Fruit fly (Drosophila melanogaster): ENCODE results near the gene CG45067.

Gene CG45067

DNA sequence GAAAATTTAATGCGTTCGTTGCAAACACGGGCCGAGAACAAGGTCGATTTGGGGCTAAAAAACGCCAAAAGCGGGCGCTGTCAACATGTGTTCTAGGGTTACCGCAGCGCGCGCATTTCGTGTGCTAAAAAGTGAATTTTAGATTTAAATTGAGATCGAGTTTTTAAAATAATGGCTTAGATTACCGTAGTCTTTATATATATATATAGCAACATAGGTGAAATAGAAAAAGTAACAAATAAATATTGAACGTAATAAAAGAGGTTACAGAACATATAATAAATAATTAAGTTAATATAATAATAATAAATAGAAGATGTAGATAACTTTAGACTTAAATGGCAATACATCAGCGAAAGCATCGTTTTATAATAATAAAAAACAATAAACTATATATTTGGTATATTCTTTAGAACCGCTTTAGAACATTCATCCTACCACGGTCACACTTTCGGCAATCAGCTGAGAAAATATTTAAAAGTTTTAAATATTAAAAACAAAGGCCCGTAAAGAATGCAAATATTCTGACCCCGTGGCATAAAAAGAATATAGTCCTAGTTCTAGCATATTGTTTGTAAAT, 29.2 kb upstream of the CG45067 start, which contains the start of the genes CG11537 and Alg2 (continued):
- TF ChIP-seq CG4854 (GFP tag; optimal IDR thresholded peaks at IDR 0.05) (no peak), Hr51 (GFP tag; optimal IDR thresholded peaks at IDR 0.05) (peak in 1 of 2 experiments; percentile 14), CG34422 (GFP tag; IDR thresholded peaks at IDR 0.05) (0 out of 3 replicates have a peak, but pooled peaks have one; percentile 39), tna (GFP tag; IDR thresholded peaks at IDR 0.05; ENCODE audit: partially characterized antibody) (no peak), psq (GFP tag; optimal IDR thresholded peaks at IDR 0.05) (no peak), CG5180 (GFP tag; optimal IDR thresholded peaks at IDR 0.05) (no peak), Dp (GFP tag; optimal IDR thresholded peaks at IDR 0.05) (peak; percentile 29), pfk (GFP tag; optimal IDR thresholded peaks at IDR 0.05) (no peak), bbx (GFP tag; IDR thresholded peaks at IDR 0.05; ENCODE audit: partially characterized antibody) (no peak), CG7372 (GFP tag; IDR thresholded peaks at IDR 0.05) (no peak), CG5245 (GFP tag; optimal IDR thresholded peaks at IDR 0.05) (no peak), CG6791 (GFP tag; IDR thresholded peaks at IDR 0.05; ENCODE audit: partially characterized antibody) (no peak), CG8924 (tag; optimal IDR thresholded peaks at IDR 0.05) (peak; percentile 66), H2.0 (GFP tag; IDR thresholded peaks at IDR 0.05) (0 out of 2 replicates have a peak, but pooled peaks have one; percentile 7), CG3065 (GFP tag; optimal IDR thresholded peaks at IDR 0.05) (no peak), CG1647 (GFP tag; optimal IDR thresholded peaks at IDR 0.05) (no peak), CG15601 (tag; optimal IDR thresholded peaks at IDR 0.05) (peak; percentile 32), CG3726 (GFP tag; IDR thresholded peaks at IDR 0.05) (no peak), cwo (GFP tag; optimal IDR thresholded peaks at IDR 0.05) (no peak), Mrtf (GFP tag; IDR thresholded peaks at IDR 0.05) (no peak), CoRest (tag; optimal IDR thresholded peaks at IDR 0.05) (peak; percentile 38), CG14860 (GFP tag; IDR thresholded peaks at IDR 0.05; ENCODE audit: partially characterized antibody) (no peak), CG2202 (tag; optimal IDR thresholded peaks at IDR 0.05) (no peak), Dek (tag; optimal IDR thresholded peaks at IDR 0.05) (peak; percentile 12), CG17829 (tag; optimal IDR thresholded peaks at IDR 0.05) (peak; percentile 44), CG30431 (GFP tag; optimal IDR thresholded peaks at IDR 0.05) (no peak), CG15696 (tag; optimal IDR thresholded peaks at IDR 0.05) (peak; percentile 0), HLH3B (GFP tag; IDR thresholded peaks at IDR 0.05) (peak; percentile 13; the same call in 1 of the 2 replicates), CG17186 (GFP tag; optimal IDR thresholded peaks at IDR 0.05) (peak; percentile 24), CG6272 (GFP tag; IDR thresholded peaks at IDR 0.05) (no peak; the same call in 1 of the 2 replicates), Deaf1 (tag; optimal IDR thresholded peaks at IDR 0.05) (peak; percentile 52), vnd (GFP tag; IDR thresholded peaks at IDR 0.05; ENCODE audit: partially characterized antibody) (no peak), CG2678 (tag; optimal IDR thresholded peaks at IDR 0.05) (peak; percentile 42), sd (tag; optimal IDR thresholded peaks at IDR 0.05) (no peak), CG15269 (tag; optimal IDR thresholded peaks at IDR 0.05) (peak; percentile 26), CG18476 (GFP tag; optimal IDR thresholded peaks at IDR 0.05) (peak; percentile 12), dm (GFP tag; optimal IDR thresholded peaks at IDR 0.05) (peak; percentile 12), Six4 (GFP tag; optimal IDR thresholded peaks at IDR 0.05) (no peak), tap (tag; optimal IDR thresholded peaks at IDR 0.05) (no peak), CG7556 (GFP tag; optimal IDR thresholded peaks at IDR 0.05) (no peak), Spps (tag; optimal IDR thresholded peaks at IDR 0.05) (no peak), CG17385 (GFP tag; optimal IDR thresholded peaks at IDR 0.05) (no peak), h (optimal IDR thresholded peaks at IDR 0.05) (no peak), sr (GFP tag; IDR thresholded peaks at IDR 0.05) (no peak), CG17568 (GFP tag; optimal IDR thresholded peaks at IDR 0.05) (no peak), CG13123 (GFP tag; optimal IDR thresholded peaks at IDR 0.05) (no peak), tx (GFP tag; optimal IDR thresholded peaks at IDR 0.05) (no peak), CkIIα-i1 (GFP tag; IDR thresholded peaks at IDR 0.05) (no peak), CG42726 (GFP tag; IDR thresholded peaks at IDR 0.05; ENCODE audit: partially characterized antibody) (no peak)

All from whole organism, embryonic.